Fruit fly (Drosophila melanogaster) whole organism, embryonic: ENCODE measurements around the gene aru.

Experiments
- CG1024 ChIP-seq: fragments of 200-800 bp; sonication (Bioruptor generic); IDR thresholded peaks from 2 replicates; pipeline ENCODE4 v1.3.6; 2022; ENCODE audit warnings: missing biosample characterization, missing genetic modification characterization
- CG10979 ChIP-seq: fragments of 200-800 bp; sonication (Bioruptor generic); optimal IDR thresholded peaks from 2 replicates; lab custom pipeline; 2018; ENCODE audit warnings: missing biosample characterization, mild to moderate bottlenecking, missing genetic modification characterization, moderate library complexity
- CG11093 ChIP-seq: fragments of 200-800 bp; sonication (Bioruptor generic); IDR thresholded peaks from 3 replicates; pipeline ENCODE4 v1.3.6; 2022; ENCODE audit warnings: missing biosample characterization, missing genetic modification characterization
- CG11456 ChIP-seq: fragments of 200-800 bp; sonication (Bioruptor generic); IDR thresholded peaks from 3 replicates; pipeline ENCODE4 v1.3.6; 2022; ENCODE audit warnings: missing biosample characterization, missing genetic modification characterization
- CG11504 ChIP-seq: fragments of 200-800 bp; sonication (Bioruptor generic); optimal IDR thresholded peaks from 3 replicates; lab custom pipeline; 2019; ENCODE audit warnings: missing biosample characterization, mild to moderate bottlenecking, missing genetic modification characterization, moderate library complexity
- CG12071 ChIP-seq: fragments of 200-800 bp; sonication (Bioruptor generic); optimal IDR thresholded peaks from 3 replicates; lab custom pipeline; 2018; ENCODE audit warnings: missing biosample characterization, mild to moderate bottlenecking, missing genetic modification characterization
- CG12299 ChIP-seq: fragments of 200-800 bp; sonication (Bioruptor generic); optimal IDR thresholded peaks from 2 replicates; lab custom pipeline; 2018; ENCODE audit warnings: missing biosample characterization, mild to moderate bottlenecking, missing genetic modification characterization
- CG13296 ChIP-seq: fragments of 200-800 bp; sonication (Bioruptor generic); optimal IDR thresholded peaks from 3 replicates; lab custom pipeline; 2018; ENCODE audit warnings: missing biosample characterization, mild to moderate bottlenecking, missing genetic modification characterization
- CG15601 ChIP-seq: fragments of 200-800 bp; sonication (Bioruptor generic); optimal IDR thresholded peaks from 3 replicates; lab custom pipeline; 2019; ENCODE audit warnings: missing biosample characterization, mild to moderate bottlenecking, missing genetic modification characterization, moderate library complexity
- CG2199 ChIP-seq: fragments of 200-800 bp; sonication (Bioruptor generic); IDR thresholded peaks from 3 replicates; pipeline ENCODE4 v1.3.6; 2022; ENCODE audit warnings: missing biosample characterization, missing genetic modification characterization
- CG2202 ChIP-seq: fragments of 200-800 bp; sonication (Bioruptor generic); optimal IDR thresholded peaks from 2 replicates; lab custom pipeline; 2018; ENCODE audit warnings: missing biosample characterization, mild to moderate bottlenecking, missing genetic modification characterization
- CG2678 ChIP-seq: fragments of 200-800 bp; sonication (Bioruptor generic); optimal IDR thresholded peaks from 3 replicates; lab custom pipeline; 2019; ENCODE audit warnings: missing biosample characterization, mild to moderate bottlenecking, missing genetic modification characterization, moderate library complexity
- CG43689 ChIP-seq: fragments of 200-800 bp; sonication (Bioruptor generic); IDR thresholded peaks from 2 replicates; pipeline ENCODE4 v1.3.6; 2022; ENCODE audit warnings: missing biosample characterization, missing genetic modification characterization
- CG7372 ChIP-seq: fragments of 200-800 bp; sonication (Bioruptor generic); IDR thresholded peaks from 2 replicates; pipeline ENCODE4 v1.3.6; 2022; ENCODE audit warnings: missing biosample characterization, missing genetic modification characterization
- CG8281 ChIP-seq: fragments of 200-800 bp; sonication (Bioruptor generic); optimal IDR thresholded peaks from 2 replicates; lab custom pipeline; 2018; ENCODE audit warnings: missing biosample characterization, mild to moderate bottlenecking, missing genetic modification characterization, moderate library complexity
- CG9727 ChIP-seq: fragments of 200-800 bp; sonication (Bioruptor generic); optimal IDR thresholded peaks from 3 replicates; lab custom pipeline; 2017; ENCODE audit warnings: missing biosample characterization, mild to moderate bottlenecking, missing genetic modification characterization
- Camta ChIP-seq: fragments of 200-800 bp; sonication (Bioruptor generic); optimal IDR thresholded peaks from 2 replicates; lab custom pipeline; 2016; ENCODE audit warnings: missing biosample characterization, missing genetic modification characterization
- CoRest ChIP-seq: fragments of 200-800 bp; sonication (Bioruptor generic); optimal IDR thresholded peaks from 3 replicates; lab custom pipeline; 2018; ENCODE audit warnings: missing biosample characterization, mild to moderate bottlenecking, missing genetic modification characterization, moderate library complexity
- Dbx ChIP-seq: fragments of 200-800 bp; sonication (Bioruptor generic); IDR thresholded peaks from 3 replicates; pipeline ENCODE4 v1.3.6; 2022; ENCODE audit warnings: missing biosample characterization, missing genetic modification characterization
- Dfd ChIP-seq, 2 experiments: fragments of >200 bp; optimal IDR thresholded peaks; 2 replicates each; lab custom pipeline; 2017; ENCODE audit warnings: missing biosample characterization in 2 of 2, missing genetic modification characterization in 2 of 2
- Dp ChIP-seq: fragments of 200-800 bp; sonication (Bioruptor generic); optimal IDR thresholded peaks from 2 replicates; lab custom pipeline; 2018; ENCODE audit warnings: missing biosample characterization, mild to moderate bottlenecking, missing genetic modification characterization, moderate library complexity
- Eip74EF ChIP-seq, 2 experiments: fragments of 200-800 bp in 1 of 2; fragments of >200 bp in 1 of 2; sonication (Bioruptor generic) in 1 of 2; optimal IDR thresholded peaks; 2 replicates each; lab custom pipeline; 2017 to 2019; ENCODE audit warnings: missing biosample characterization in 2 of 2, missing genetic modification characterization in 2 of 2, mild to moderate bottlenecking in 1 of 2, moderate library complexity in 1 of 2
- Hr78 ChIP-seq, 2 experiments: fragments of 200-800 bp in 1 of 2; fragments of >200 bp in 1 of 2; sonication (Bioruptor generic) in 1 of 2; optimal IDR thresholded peaks; 2 replicates each; lab custom pipeline; 2017 to 2019; ENCODE audit warnings: missing biosample characterization in 2 of 2, missing genetic modification characterization in 2 of 2, mild to moderate bottlenecking in 1 of 2, moderate library complexity in 1 of 2
- Lhr ChIP-seq: fragments of 200-800 bp; sonication (Bioruptor generic); optimal IDR thresholded peaks from 3 replicates; lab custom pipeline; 2017; ENCODE audit warnings: mild to moderate bottlenecking, missing biosample characterization, missing genetic modification reagents, missing genetic modification characterization
- Med ChIP-seq: fragments of 200-800 bp; sonication (Bioruptor generic); peaks from one replicate; lab custom pipeline; 2016; ENCODE audit warnings: missing biosample characterization, missing genetic modification characterization, mild to moderate bottlenecking, inconsistent platforms, moderate library complexity
- Rfx ChIP-seq: fragments of 200-800 bp; sonication (Bioruptor generic); IDR thresholded peaks from 2 replicates; pipeline ENCODE4 v1.3.6; 2022; ENCODE audit warnings: missing biosample characterization, missing genetic modification characterization
- Scr ChIP-seq: fragments of 200-800 bp; sonication (Bioruptor generic); IDR thresholded peaks from 2 replicates; pipeline ENCODE4 v1.3.6; 2022; ENCODE audit warnings: missing biosample characterization, missing genetic modification characterization; ENCODE audit not compliant: partially characterized antibody
- Spps ChIP-seq: fragments of 200-800 bp; sonication (Bioruptor generic); optimal IDR thresholded peaks from 2 replicates; lab custom pipeline; 2018; ENCODE audit warnings: missing biosample characterization, mild to moderate bottlenecking, missing genetic modification characterization
- ap ChIP-seq: fragments of 200-800 bp; sonication (Bioruptor generic); IDR thresholded peaks from 2 replicates; pipeline ENCODE4 v1.3.6; 2022; ENCODE audit warnings: missing biosample characterization, missing genetic modification characterization
- ash1 ChIP-seq: fragments of 200-800 bp; sonication (Bioruptor generic); optimal IDR thresholded peaks from 2 replicates; lab custom pipeline; 2018; ENCODE audit warnings: missing biosample characterization, mild to moderate bottlenecking, missing genetic modification characterization
- chif ChIP-seq, 2 experiments: fragments of 200-800 bp; sonication (Bioruptor generic); optimal IDR thresholded peaks; 3 replicates each; lab custom pipeline; 2016; ENCODE audit warnings: missing biosample characterization in 2 of 2, missing genetic modification characterization in 2 of 2
- esg ChIP-seq: fragments of 200-800 bp; sonication (Bioruptor generic); conservative IDR thresholded peaks from 2 replicates; pipeline ENCODE4 v1.3.6; 2022; ENCODE audit warnings: missing biosample characterization, missing genetic modification characterization
- gem ChIP-seq: fragments of 200-800 bp; sonication (Bioruptor generic); optimal IDR thresholded peaks from 2 replicates; lab custom pipeline; 2019; ENCODE audit warnings: missing biosample characterization, mild to moderate bottlenecking, missing genetic modification characterization, moderate library complexity
- grn ChIP-seq: fragments of 200-800 bp; sonication (Bioruptor generic); optimal IDR thresholded peaks from 3 replicates; lab custom pipeline; 2017; ENCODE audit warnings: missing biosample characterization, missing genetic modification characterization
- jumu ChIP-seq: fragments of 200-800 bp; sonication (Bioruptor generic); optimal IDR thresholded peaks from 3 replicates; lab custom pipeline; 2016; ENCODE audit warnings: missing biosample characterization, missing genetic modification characterization
- knrl ChIP-seq: fragments of 200-800 bp; sonication (Bioruptor generic); IDR thresholded peaks from 3 replicates; pipeline ENCODE4 v1.3.6; 2022; ENCODE audit warnings: missing biosample characterization, missing genetic modification characterization; ENCODE audit not compliant: partially characterized antibody
- lab ChIP-seq: fragments of 200-800 bp; sonication (Bioruptor generic); optimal IDR thresholded peaks from 3 replicates; lab custom pipeline; 2017; ENCODE audit warnings: missing biosample characterization, missing genetic modification characterization, mild to moderate bottlenecking, moderate library complexity, missing genetic modification reagents
- lbe ChIP-seq: fragments of 200-800 bp; sonication (Bioruptor generic); optimal IDR thresholded peaks from 2 replicates; lab custom pipeline; 2016; ENCODE audit warnings: missing biosample characterization, mild to moderate bottlenecking, missing genetic modification characterization
- mld ChIP-seq: fragments of 200-800 bp; sonication (Bioruptor generic); IDR thresholded peaks from 3 replicates; pipeline ENCODE4 v1.3.6; 2022; ENCODE audit warnings: missing biosample characterization, missing genetic modification characterization; ENCODE audit not compliant: partially characterized antibody
- odd ChIP-seq: fragments of 200-800 bp; sonication (Bioruptor generic); optimal IDR thresholded peaks from 2 replicates; lab custom pipeline; 2017; ENCODE audit warnings: missing biosample characterization, mild to moderate bottlenecking, missing genetic modification characterization
- phol ChIP-seq: fragments of 200-800 bp; sonication (Bioruptor generic); optimal IDR thresholded peaks from 3 replicates; lab custom pipeline; 2018; ENCODE audit warnings: missing biosample characterization, mild to moderate bottlenecking, missing genetic modification characterization, moderate library complexity
- run ChIP-seq: fragments of 200-800 bp; sonication (Bioruptor generic); optimal IDR thresholded peaks from 3 replicates; lab custom pipeline; 2018; ENCODE audit warnings: missing biosample characterization, mild to moderate bottlenecking, missing genetic modification characterization
- salm ChIP-seq: fragments of 200-800 bp; sonication (Bioruptor generic); optimal IDR thresholded peaks from 2 replicates; lab custom pipeline; 2018; ENCODE audit warnings: missing biosample characterization, mild to moderate bottlenecking, missing genetic modification characterization
- sob ChIP-seq: fragments of 200-800 bp; sonication (Bioruptor generic); IDR thresholded peaks from 2 replicates; pipeline ENCODE4 v1.3.6; 2022; ENCODE audit warnings: missing biosample characterization, missing genetic modification characterization
- usp ChIP-seq: fragments of >200 bp; optimal IDR thresholded peaks from 2 replicates; lab custom pipeline; 2017; ENCODE audit warnings: missing biosample characterization, missing genetic modification characterization
- wdn ChIP-seq: fragments of 200-800 bp; sonication (Bioruptor generic); IDR thresholded peaks from 2 replicates; pipeline ENCODE4 v1.3.6; 2022; ENCODE audit warnings: missing biosample characterization, missing genetic modification characterization
- z ChIP-seq: fragments of 200-800 bp; sonication (Bioruptor generic); IDR thresholded peaks from 3 replicates; pipeline ENCODE4 v1.3.6; 2022; ENCODE audit warnings: missing biosample characterization, missing genetic modification characterization
- zen2 ChIP-seq: fragments of 200-800 bp; sonication (Bioruptor generic); IDR thresholded peaks from 3 replicates; pipeline ENCODE4 v1.3.6; 2022; ENCODE audit warnings: missing biosample characterization, missing genetic modification characterization; ENCODE audit not compliant: partially characterized antibody
- zfh2 ChIP-seq: fragments of 200-800 bp; sonication (Bioruptor generic); optimal IDR thresholded peaks from 2 replicates; lab custom pipeline; 2016; ENCODE audit warnings: missing biosample characterization, missing genetic modification characterization

aru gene

dm6 chr2L:852647-853111, 15.5 kb downstream of the aru start, which contains the start of the genes CG4291 and kraken (continued):
- TF ChIP-seq Hr78 (GFP tag; optimal IDR thresholded peaks at IDR 0.05; lab: Kevin White, UChicago) (peak in 1 of 2 experiments; percentile 84), CG43689 (GFP tag; lab: Robert Waterston, UW) (no peak), CG2199 (GFP tag; lab: Robert Waterston, UW) (peak; percentile 57; the same call in 1 of the 3 replicates), Spps (tag; lab: Kevin White, UChicago) (no peak), CG12299 (tag; lab: Kevin White, UChicago) (no peak), Lhr (GFP tag; lab: Kevin White, UChicago) (peak; percentile 23), jumu (GFP tag; lab: Kevin White, UChicago) (no peak), Camta (GFP tag; lab: Kevin White, UChicago) (peak; percentile 6), gem (tag; lab: Kevin White, UChicago) (peak; percentile 52), CG13296 (GFP tag; lab: Kevin White, UChicago) (peak; percentile 63), CG1024 (GFP tag; lab: Robert Waterston, UW) (0 out of 2 replicates have a peak, but pooled peaks have one; percentile 2), Eip74EF (GFP tag; optimal IDR thresholded peaks at IDR 0.05; lab: Kevin White, UChicago) (peak in 1 of 2 experiments; percentile 4), zfh2 (peak; percentile 67), odd (GFP tag; lab: Kevin White, UChicago) (peak; percentile 13), Scr (GFP tag; lab: Robert Waterston, UW) (peak; percentile 44; the same call in 1 of the 2 replicates), ap (GFP tag; lab: Robert Waterston, UW) (no peak), Dbx (GFP tag; lab: Robert Waterston, UW) (peak; percentile 68; the same call in 2 of the 3 replicates), usp (GFP tag; lab: Kevin White, UChicago) (no peak), CG11456 (GFP tag; lab: Robert Waterston, UW) (peak; percentile 84), CG10979 (peak; percentile 3), CG7372 (GFP tag; lab: Robert Waterston, UW) (no peak), phol (tag; lab: Kevin White, UChicago) (peak; percentile 52), Med (peak; percentile 95), z (GFP tag; lab: Robert Waterston, UW) (no peak), ash1 (GFP tag; lab: Kevin White, UChicago) (peak; percentile 14), sob (peak; percentile 60), zen2 (GFP tag; lab: Robert Waterston, UW) (no peak), Dp (GFP tag; lab: Kevin White, UChicago) (peak; percentile 33), esg (no peak), CG9727 (GFP tag; lab: Kevin White, UChicago) (no peak), mld (GFP tag; lab: Robert Waterston, UW) (no peak), salm (tag; lab: Kevin White, UChicago) (peak; percentile 22), CG12071 (GFP tag; lab: Kevin White, UChicago) (no peak), CoRest (tag; lab: Kevin White, UChicago) (peak; percentile 23), CG11504 (tag; lab: Kevin White, UChicago) (peak; percentile 50), CG8281 (tag; lab: Kevin White, UChicago) (peak; percentile 99), CG2678 (tag; lab: Kevin White, UChicago) (peak; percentile 59), knrl (GFP tag; lab: Robert Waterston, UW) (no peak), CG11093 (GFP tag; lab: Robert Waterston, UW) (0 out of 3 replicates have a peak, but pooled peaks have one; percentile 19), chif (GFP tag; optimal IDR thresholded peaks at IDR 0.05; lab: Kevin White, UChicago) (peak; percentile 1 to 59), lab (GFP tag; lab: Kevin White, UChicago) (peak; percentile 79), lbe (GFP tag; lab: Kevin White, UChicago) (peak; percentile 9), grn (peak; percentile 22), run (tag; lab: Kevin White, UChicago) (no peak), CG2202 (tag; lab: Kevin White, UChicago) (no peak), wdn (peak; percentile 67), Rfx (GFP tag; lab: Robert Waterston, UW) (peak; percentile 89), Dfd (GFP tag; optimal IDR thresholded peaks at IDR 0.05; lab: Kevin White, UChicago) (no peak), CG15601 (tag; lab: Kevin White, UChicago) (peak; percentile 93)
